Worm (Caenorhabditis elegans) whole organism, early embryonic: ENCODE results near the gene taf-2.

Source experiments
- B0310.2 ChIP-seq: sonication (generic microtip); optimal IDR thresholded peaks from 2 replicates; lab custom pipeline; 2016; ENCODE audit warnings: mild to moderate bottlenecking, missing genetic modification characterization, missing compliant biosample characterization
- F13C5.2 ChIP-seq: sonication (generic microtip); optimal IDR thresholded peaks from 2 replicates; lab custom pipeline; 2017; ENCODE audit warnings: mild to moderate bottlenecking, missing genetic modification characterization, inconsistent platforms, missing compliant biosample characterization
- aly-1 ChIP-seq: sonication (generic microtip); optimal IDR thresholded peaks from 2 replicates; lab custom pipeline; 2016; ENCODE audit warnings: missing genetic modification characterization, missing compliant biosample characterization
- ama-1 ChIP-seq: fragments of 150-350 bp; optimal IDR thresholded peaks from 2 replicates; lab custom pipeline; 2014
- ceh-13 ChIP-seq: fragments of 200-800 bp; sonication (Bioruptor generic); optimal IDR thresholded peaks from 2 replicates; lab custom pipeline; 2018; ENCODE audit warnings: mild to moderate bottlenecking, missing genetic modification characterization, missing compliant biosample characterization
- ceh-36 ChIP-seq: sonication (generic microtip); optimal IDR thresholded peaks from 2 replicates; lab custom pipeline; 2016; ENCODE audit warnings: missing genetic modification characterization, inconsistent platforms, missing compliant biosample characterization
- ets-7 ChIP-seq: sonication (generic microtip); optimal IDR thresholded peaks from 2 replicates; lab custom pipeline; 2016; ENCODE audit warnings: missing genotype, missing genetic modification characterization, missing compliant biosample characterization
- flt-1 ChIP-seq: fragments of 200-800 bp; sonication (Bioruptor generic); IDR thresholded peaks from 2 replicates; pipeline ENCODE4 v1.3.6; 2022; ENCODE audit warnings: missing genetic modification characterization, missing compliant biosample characterization
- hmbx-1 ChIP-seq: sonication (generic microtip); optimal IDR thresholded peaks from 2 replicates; lab custom pipeline; 2016; ENCODE audit warnings: mild to moderate bottlenecking, missing genetic modification characterization, missing compliant biosample characterization
- hmg-4 ChIP-seq: fragments of 200-800 bp; sonication (Bioruptor generic); optimal IDR thresholded peaks from 2 replicates; lab custom pipeline; 2018; ENCODE audit warnings: mild to moderate bottlenecking, missing genetic modification characterization, missing compliant biosample characterization
- hnd-1 ChIP-seq: sonication (generic microtip); optimal IDR thresholded peaks from 2 replicates; lab custom pipeline; 2016; ENCODE audit warnings: missing genetic modification characterization, missing compliant biosample characterization
- pes-1 ChIP-seq: fragments of 200-800 bp; sonication (Bioruptor generic); IDR thresholded peaks from 2 replicates; pipeline ENCODE4 v1.3.6; 2022; ENCODE audit warnings: missing genetic modification reagents, missing genetic modification characterization, missing compliant biosample characterization
- scrt-1 ChIP-seq: fragments of 200-800 bp; sonication (Bioruptor generic); IDR thresholded peaks from 2 replicates; pipeline ENCODE4 v1.3.6; 2022; ENCODE audit warnings: missing genetic modification characterization, missing compliant biosample characterization
- sea-1 ChIP-seq: fragments of 200-800 bp; sonication (Bioruptor generic); conservative IDR thresholded peaks from 2 replicates; pipeline ENCODE4 v1.3.6; 2022; ENCODE audit warnings: missing genetic modification characterization, missing compliant biosample characterization
- tbx-11 ChIP-seq: fragments of 200-800 bp; sonication (Bioruptor generic); IDR thresholded peaks from 2 replicates; pipeline ENCODE4 v1.3.6; 2022; ENCODE audit warnings: missing genetic modification characterization, missing compliant biosample characterization
- tbx-37 ChIP-seq: fragments of 200-800 bp; sonication (Bioruptor generic); conservative IDR thresholded peaks from 2 replicates; pipeline ENCODE4 v1.3.6; 2022; ENCODE audit warnings: missing genetic modification reagents, missing genetic modification characterization, missing compliant biosample characterization
- tra-4 ChIP-seq: sonication (generic microtip); optimal IDR thresholded peaks from 2 replicates; lab custom pipeline; 2017; ENCODE audit warnings: missing genetic modification characterization, missing compliant biosample characterization

Gene taf-2

ce11 chrIV:3564901-3565300 is 28.5 kb downstream of the taf-2 start, which contains the start of gene sre-5:
Gene sre-5, plus strand, starts transcription at chrIV:3565201.
- TF ChIP-seq aly-1 (tag; lab: Kevin White, UChicago): no peak

DNA sequence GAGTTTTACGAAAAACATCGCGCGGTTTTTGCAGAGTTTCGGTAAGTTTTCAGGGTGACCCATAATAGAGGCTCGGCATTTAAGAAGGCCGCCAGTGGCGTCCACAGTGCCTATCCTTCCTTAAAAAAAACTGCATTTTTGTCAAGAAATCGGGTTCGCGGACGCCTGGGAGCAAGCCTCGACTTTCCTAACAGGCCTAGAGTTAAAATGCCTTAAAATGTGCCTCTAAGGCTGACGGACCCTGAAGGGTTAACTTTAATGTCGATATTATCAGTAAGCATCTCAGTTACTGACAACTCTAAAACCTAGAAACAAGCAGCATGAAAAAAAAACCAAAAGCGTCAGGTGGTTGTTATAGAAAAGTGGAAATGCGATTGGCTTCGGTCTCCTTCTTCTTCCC is 34.2 kb downstream of the taf-2 start:
- TF ChIP-seq hmbx-1 (tag; lab: Kevin White, UChicago) (no peak), tbx-11 (no peak)

- no peak for TF ChIP-seq B0310.2
- no peak for TF ChIP-seq tra-4 (tag; lab: Kevin White, UChicago)
- TF ChIP-seq pes-1 (GFP tag; lab: Robert Waterston, UW): no peak
- no peak for TF ChIP-seq sea-1 (GFP tag; lab: Robert Waterston, UW)
- TF ChIP-seq flt-1 (GFP tag; lab: Robert Waterston, UW): no peak
- TF ChIP-seq hmg-4 (GFP tag; lab: Kevin White, UChicago): no peak
- no peak for TF ChIP-seq ama-1 (lab: Kevin White, UChicago)
- TF ChIP-seq ceh-13: no peak
- no peak for TF ChIP-seq tbx-11
- no peak for TF ChIP-seq aly-1 (tag; lab: Kevin White, UChicago)
- TF ChIP-seq F13C5.2 (tag; lab: Kevin White, UChicago): no peak
- no peak for TF ChIP-seq ceh-36
- TF ChIP-seq hnd-1 (tag; lab: Kevin White, UChicago): no peak
- no peak for TF ChIP-seq scrt-1
- no peak for TF ChIP-seq ets-7
- TF ChIP-seq tbx-37 (GFP tag; lab: Robert Waterston, UW): no peak
- no peak for TF ChIP-seq hmbx-1 (tag; lab: Kevin White, UChicago)
Observed at ce11 chrIV:3557331-3557730, 36.1 kb downstream of the taf-2 start, which contains the start of gene osm-9. Gene osm-9, minus strand, starts transcription at chrIV:3557431.

ce11 chrIV:3552933-3553332 is 40.5 kb downstream of the taf-2 start:
- TF ChIP-seq ceh-13 (no peak), scrt-1 (no peak), hmbx-1 (tag; lab: Kevin White, UChicago) (no peak), sea-1 (GFP tag; lab: Robert Waterston, UW) (no peak), F13C5.2 (tag; lab: Kevin White, UChicago) (no peak), ceh-36 (no peak), ets-7 (no peak), pes-1 (GFP tag; lab: Robert Waterston, UW) (no peak)

DNA sequence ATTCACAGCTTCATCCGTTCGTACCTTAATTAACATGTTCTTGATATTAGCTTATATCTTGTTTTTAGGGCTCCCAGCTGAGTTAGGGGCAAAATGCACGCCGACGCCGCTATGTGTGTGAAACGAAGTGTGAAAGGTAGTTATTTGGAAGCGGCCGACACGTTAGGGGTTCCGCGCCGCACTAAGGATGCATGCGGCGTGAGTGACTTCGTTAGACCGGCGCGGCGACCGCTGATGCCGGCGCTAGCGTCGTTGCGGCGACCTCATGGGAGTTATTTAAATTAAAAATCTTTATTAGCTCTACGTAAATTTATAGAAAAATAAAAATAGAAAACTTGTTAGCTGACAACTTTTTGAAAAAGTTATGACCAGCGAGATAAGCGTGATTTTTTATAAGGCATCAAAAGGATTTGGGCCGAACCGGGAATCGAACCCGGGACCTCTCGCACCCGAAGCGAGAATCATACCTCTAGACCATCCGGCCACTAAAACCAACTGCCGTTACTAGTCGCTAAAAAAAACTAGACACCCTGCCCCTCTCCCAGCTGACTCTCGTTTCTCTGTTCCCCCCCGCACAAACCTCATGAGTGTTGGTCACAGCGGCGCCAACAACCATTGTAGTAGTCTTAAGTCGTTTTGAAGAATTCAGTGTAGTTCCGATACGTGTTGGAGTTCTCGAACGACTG is 41.5 kb downstream of the taf-2 start:
- TF ChIP-seq tbx-37 (GFP tag; lab: Robert Waterston, UW): peak; percentile 66; the same call in 1 of the 2 replicates
- no peak for TF ChIP-seq ets-7
- peak; percentile 88 for TF ChIP-seq pes-1 (GFP tag; lab: Robert Waterston, UW)
- peak; percentile 83 for TF ChIP-seq flt-1 (GFP tag; lab: Robert Waterston, UW)
- TF ChIP-seq tbx-11: peak; percentile 69
- peak; percentile 68 for TF ChIP-seq ceh-36
- peak; percentile 76 for TF ChIP-seq sea-1 (GFP tag; lab: Robert Waterston, UW)
- peak; percentile 28 for TF ChIP-seq hmbx-1 (tag; lab: Kevin White, UChicago)
- peak; percentile 71 for TF ChIP-seq aly-1 (tag; lab: Kevin White, UChicago)
- peak; percentile 80 for TF ChIP-seq scrt-1
- TF ChIP-seq B0310.2: peak; percentile 63
- peak; percentile 10 for TF ChIP-seq ceh-13
- peak; percentile 43 for TF ChIP-seq hnd-1 (tag; lab: Kevin White, UChicago)
- peak; percentile 68 for TF ChIP-seq tra-4 (tag; lab: Kevin White, UChicago)
- TF ChIP-seq hmg-4 (GFP tag; lab: Kevin White, UChicago): peak; percentile 83
- TF ChIP-seq F13C5.2 (tag; lab: Kevin White, UChicago): peak; percentile 12
- TF ChIP-seq ama-1 (lab: Kevin White, UChicago): no peak

ce11 chrIV:3548315-3548714 is 45.1 kb downstream of the taf-2 start:
- TF ChIP-seq flt-1 (GFP tag; lab: Robert Waterston, UW): no peak
- no peak for TF ChIP-seq ets-7
- no peak for TF ChIP-seq pes-1 (GFP tag; lab: Robert Waterston, UW)
- no peak for TF ChIP-seq hmg-4 (GFP tag; lab: Kevin White, UChicago)
- TF ChIP-seq ceh-13: no peak
- no peak for TF ChIP-seq sea-1 (GFP tag; lab: Robert Waterston, UW)
- no peak for TF ChIP-seq scrt-1
- TF ChIP-seq tra-4 (tag; lab: Kevin White, UChicago): no peak

DNA sequence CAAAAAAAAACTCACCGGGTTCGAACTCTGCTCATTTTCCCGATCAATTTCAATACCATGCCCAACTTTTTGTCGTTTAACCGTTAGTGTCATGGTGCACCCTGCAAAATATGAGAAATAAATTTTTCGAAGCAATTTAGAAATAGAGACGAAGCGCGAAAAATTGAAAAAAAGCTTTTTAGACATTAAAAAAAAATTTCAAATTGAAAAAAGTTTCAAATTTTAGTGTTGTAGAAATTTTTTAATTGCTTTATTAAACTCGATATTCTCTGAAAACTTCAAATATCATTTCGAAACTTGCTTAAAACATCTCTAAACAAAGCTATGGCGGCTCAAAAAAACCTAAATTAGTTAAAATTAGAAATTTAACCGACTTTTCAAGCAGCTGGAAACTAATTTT is 45.9 kb downstream of the taf-2 start, which contains the start of gene nstp-6:
nstp-6 (minus strand) TSS at position 101 of the 400 bp plus-strand sequence.
- TF ChIP-seq pes-1 (GFP tag; lab: Robert Waterston, UW): no peak
- TF ChIP-seq sea-1 (GFP tag; lab: Robert Waterston, UW): no peak
- TF ChIP-seq tbx-37 (GFP tag; lab: Robert Waterston, UW): no peak
- TF ChIP-seq flt-1 (GFP tag; lab: Robert Waterston, UW): no peak
- no peak for TF ChIP-seq aly-1 (tag; lab: Kevin White, UChicago)
- no peak for TF ChIP-seq F13C5.2 (tag; lab: Kevin White, UChicago)
- no peak for TF ChIP-seq ets-7
- no peak for TF ChIP-seq ceh-13
- TF ChIP-seq tbx-11: no peak
- TF ChIP-seq hmg-4 (GFP tag; lab: Kevin White, UChicago): no peak
- TF ChIP-seq ceh-36: no peak
- no peak for TF ChIP-seq hnd-1 (tag; lab: Kevin White, UChicago)
- TF ChIP-seq scrt-1: no peak
- TF ChIP-seq B0310.2: no peak
- no peak for TF ChIP-seq tra-4 (tag; lab: Kevin White, UChicago)
- TF ChIP-seq ama-1 (lab: Kevin White, UChicago): no peak
- no peak for TF ChIP-seq hmbx-1 (tag; lab: Kevin White, UChicago)

DNA sequence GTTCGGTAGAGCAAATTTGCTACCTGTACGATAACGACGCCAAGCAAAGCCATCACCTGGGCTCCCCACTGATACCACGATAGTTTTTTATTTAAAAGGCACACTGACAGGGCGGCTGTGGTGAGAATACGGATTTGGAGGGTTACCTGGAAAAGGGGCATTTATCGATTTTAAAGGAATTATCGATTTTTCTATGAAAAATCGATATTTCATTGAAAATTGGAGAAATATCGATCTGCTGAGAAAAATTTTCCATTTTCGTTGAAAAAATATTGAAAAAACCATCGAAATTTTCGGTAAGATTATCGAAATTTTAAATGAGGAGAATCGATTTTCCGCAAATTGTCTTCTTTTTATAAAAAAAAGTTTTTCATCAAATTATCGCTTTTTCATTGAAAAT is 48.4 kb downstream of the taf-2 start:
- no peak for TF ChIP-seq F13C5.2 (tag; lab: Kevin White, UChicago)
- TF ChIP-seq tra-4 (tag; lab: Kevin White, UChicago): no peak
